Worm (Caenorhabditis elegans) whole organism, L1 larva: Measurements from ENCODE around the gene hmg-11.

Source experiments
- aha-1 ChIP-seq: fragments of 150-350 bp; optimal IDR thresholded peaks from 2 replicates; lab custom pipeline; 2014; ENCODE audit warnings: missing biosample characterization, missing genetic modification characterization
- grh-1 ChIP-seq: fragments of 200-800 bp; sonication (Bioruptor generic); IDR thresholded peaks from 2 replicates; pipeline ENCODE4 v1.3.6; 2022; ENCODE audit warnings: missing genetic modification reagents, missing genetic modification characterization, missing compliant biosample characterization
- nhr-47 ChIP-seq: sonication (generic microtip); optimal IDR thresholded peaks from 2 replicates; lab custom pipeline; 2016; ENCODE audit warnings: mild to moderate bottlenecking, missing genetic modification characterization, moderate library complexity, missing compliant biosample characterization
- nhr-76 ChIP-seq: sonication (generic microtip); optimal IDR thresholded peaks from 2 replicates; lab custom pipeline; 2017; ENCODE audit warnings: missing biosample characterization, missing genetic modification characterization

- TF ChIP-seq nhr-76: no peak
- TF ChIP-seq aha-1 (tag; lab: Kevin White, UChicago): no peak
- no peak for TF ChIP-seq nhr-47 (tag; lab: Kevin White, UChicago)
- no peak for TF ChIP-seq grh-1 (GFP tag; lab: Robert Waterston, UW)
These were observed 42.8 kb downstream of the hmg-11 start, which contains the start of gene F41C3.8 for ce11 chrII:4715676-4716075.
